Fruit fly (Drosophila melanogaster) whole organism, embryonic: ENCODE results near the gene Cbp20.

Source experiments
- C15 ChIP-seq: fragments of 200-800 bp; sonication (Bioruptor generic); IDR thresholded peaks from 3 replicates; pipeline ENCODE4 v1.3.6; 2022; ENCODE audit warnings: missing biosample characterization, missing genetic modification characterization
- CG12391 ChIP-seq: fragments of 200-800 bp; sonication (Bioruptor generic); optimal IDR thresholded peaks from 3 replicates; lab custom pipeline; 2018; ENCODE audit warnings: missing biosample characterization, mild to moderate bottlenecking, missing genetic modification characterization, moderate library complexity
- CG13287 ChIP-seq: fragments of 200-800 bp; sonication (Bioruptor generic); IDR thresholded peaks from 2 replicates; pipeline ENCODE4 v1.3.6; 2022; ENCODE audit warnings: missing biosample characterization, missing genetic modification characterization; ENCODE audit not compliant: partially characterized antibody
- CG13624 ChIP-seq: fragments of 200-800 bp; sonication (Bioruptor generic); optimal IDR thresholded peaks from 2 replicates; lab custom pipeline; 2016; ENCODE audit warnings: missing biosample characterization, missing genetic modification characterization
- CG14667 ChIP-seq: fragments of 200-800 bp; sonication (Bioruptor generic); IDR thresholded peaks from 2 replicates; pipeline ENCODE4 v1.3.6; 2022; ENCODE audit warnings: missing biosample characterization, missing genetic modification characterization
- CG15479 ChIP-seq: fragments of 200-800 bp; sonication (Bioruptor generic); optimal IDR thresholded peaks from 3 replicates; lab custom pipeline; 2019; ENCODE audit warnings: missing biosample characterization, mild to moderate bottlenecking, missing genetic modification characterization, moderate library complexity
- CG17361 ChIP-seq: fragments of 200-800 bp; sonication (Bioruptor generic); IDR thresholded peaks from 3 replicates; pipeline ENCODE4 v1.3.6; 2022; ENCODE audit warnings: missing biosample characterization, missing genetic modification characterization
- CG17385 ChIP-seq: fragments of 200-800 bp; sonication (Bioruptor generic); optimal IDR thresholded peaks from 3 replicates; lab custom pipeline; 2018; ENCODE audit warnings: missing biosample characterization, mild to moderate bottlenecking, missing genetic modification characterization
- CG18619 ChIP-seq: fragments of 200-800 bp; sonication (Bioruptor generic); optimal IDR thresholded peaks from 3 replicates; lab custom pipeline; 2017; ENCODE audit warnings: missing biosample characterization, mild to moderate bottlenecking, missing genetic modification characterization
- CG31441 ChIP-seq: fragments of 200-800 bp; sonication (Bioruptor generic); IDR thresholded peaks from 2 replicates; pipeline ENCODE4 v1.3.6; 2022; ENCODE audit warnings: missing biosample characterization, missing genetic modification characterization
- CG32532 ChIP-seq: fragments of 200-800 bp; sonication (Bioruptor generic); IDR thresholded peaks from 2 replicates; pipeline ENCODE4 v1.3.6; 2022; ENCODE audit warnings: missing biosample characterization, missing genetic modification characterization
- CG5180 ChIP-seq: fragments of 200-800 bp; sonication (Bioruptor generic); optimal IDR thresholded peaks from 3 replicates; lab custom pipeline; 2017; ENCODE audit warnings: missing biosample characterization, missing genetic modification characterization, mild to moderate bottlenecking, moderate library complexity, missing genetic modification reagents
- CG6175 ChIP-seq: fragments of 200-800 bp; sonication (Bioruptor generic); IDR thresholded peaks from 3 replicates; pipeline ENCODE4 v1.3.6; 2022; ENCODE audit warnings: missing biosample characterization, missing genetic modification characterization
- CG6854 ChIP-seq: fragments of 200-800 bp; sonication (Bioruptor generic); optimal IDR thresholded peaks from 3 replicates; lab custom pipeline; 2017; ENCODE audit warnings: missing biosample characterization, mild to moderate bottlenecking, missing genetic modification characterization
- CG7839 ChIP-seq: fragments of 200-800 bp; sonication (Bioruptor generic); optimal IDR thresholded peaks from 3 replicates; lab custom pipeline; 2018; ENCODE audit warnings: missing biosample characterization, mild to moderate bottlenecking, missing genetic modification characterization, moderate library complexity
- CG9437 ChIP-seq: fragments of 200-800 bp; sonication (Bioruptor generic); optimal IDR thresholded peaks from 2 replicates; lab custom pipeline; 2018; ENCODE audit warnings: missing biosample characterization, mild to moderate bottlenecking, missing genetic modification characterization
- CG9727 ChIP-seq: fragments of 200-800 bp; sonication (Bioruptor generic); optimal IDR thresholded peaks from 3 replicates; lab custom pipeline; 2017; ENCODE audit warnings: missing biosample characterization, mild to moderate bottlenecking, missing genetic modification characterization
- CG9817 ChIP-seq: fragments of 200-800 bp; sonication (Bioruptor generic); optimal IDR thresholded peaks from 2 replicates; lab custom pipeline; 2018; ENCODE audit warnings: missing biosample characterization, mild to moderate bottlenecking, missing genetic modification characterization, moderate library complexity
- CG9876 ChIP-seq: fragments of 200-800 bp; sonication (Bioruptor generic); optimal IDR thresholded peaks from 2 replicates; lab custom pipeline; 2016; ENCODE audit warnings: missing biosample characterization, missing genetic modification characterization
- CG9932 ChIP-seq: fragments of 200-800 bp; sonication (Bioruptor generic); IDR thresholded peaks from 2 replicates; pipeline ENCODE4 v1.3.6; 2022; ENCODE audit warnings: missing biosample characterization, missing genetic modification characterization
- CTCF ChIP-seq: fragments of 200-800 bp; sonication (Bioruptor generic); optimal IDR thresholded peaks from 2 replicates; lab custom pipeline; 2017; ENCODE audit warnings: missing biosample characterization, mild to moderate bottlenecking, missing genetic modification characterization, moderate library complexity
- CrebB ChIP-seq: fragments of 200-800 bp; sonication (Bioruptor generic); optimal IDR thresholded peaks from 3 replicates; lab custom pipeline; 2018; ENCODE audit warnings: missing biosample characterization, mild to moderate bottlenecking, missing genetic modification characterization
- Elba2 ChIP-seq: fragments of 200-800 bp; sonication (Bioruptor generic); optimal IDR thresholded peaks from 3 replicates; lab custom pipeline; 2016; ENCODE audit warnings: missing biosample characterization, missing genetic modification characterization
- Fer1 ChIP-seq: fragments of 200-800 bp; sonication (Bioruptor generic); optimal IDR thresholded peaks from 2 replicates; lab custom pipeline; 2017; ENCODE audit warnings: missing biosample characterization, mild to moderate bottlenecking, missing genetic modification characterization
- HLH3B ChIP-seq: fragments of 200-800 bp; sonication (Bioruptor generic); IDR thresholded peaks from 2 replicates; pipeline ENCODE4 v1.3.6; 2022; ENCODE audit warnings: missing biosample characterization, missing genetic modification characterization
- Hmr ChIP-seq: fragments of 200-800 bp; sonication (Bioruptor generic); optimal IDR thresholded peaks from 3 replicates; lab custom pipeline; 2017; ENCODE audit warnings: mild to moderate bottlenecking, missing biosample characterization, missing genetic modification reagents, missing genetic modification characterization
- Hr51 ChIP-seq, 2 experiments: fragments of 200-800 bp; sonication (Bioruptor generic); optimal IDR thresholded peaks; 2 replicates in 1 of 2; 3 replicates in 1 of 2; lab custom pipeline; 2016 to 2018; ENCODE audit warnings: missing biosample characterization in 2 of 2, missing genetic modification characterization in 2 of 2, mild to moderate bottlenecking in 1 of 2, moderate library complexity in 1 of 2
- MESR4 ChIP-seq: fragments of 200-800 bp; sonication (Bioruptor generic); optimal IDR thresholded peaks from 2 replicates; lab custom pipeline; 2018; ENCODE audit warnings: missing biosample characterization, mild to moderate bottlenecking, missing genetic modification characterization, moderate library complexity
- Pdp1 ChIP-seq, 2 experiments: fragments of 200-800 bp; sonication (Bioruptor generic); optimal IDR thresholded peaks; 3 replicates each; lab custom pipeline; 2016; ENCODE audit warnings: missing biosample characterization in 2 of 2, missing genetic modification characterization in 2 of 2, mild to moderate bottlenecking in 1 of 2, moderate library complexity in 1 of 2
- Rfx ChIP-seq: fragments of 200-800 bp; sonication (Bioruptor generic); IDR thresholded peaks from 2 replicates; pipeline ENCODE4 v1.3.6; 2022; ENCODE audit warnings: missing biosample characterization, missing genetic modification characterization
- Sry-δ ChIP-seq: fragments of 200-800 bp; sonication (Bioruptor generic); optimal IDR thresholded peaks from 2 replicates; lab custom pipeline; 2016; ENCODE audit warnings: missing biosample characterization, missing genetic modification characterization
- ato ChIP-seq: fragments of 200-800 bp; sonication (Bioruptor generic); IDR thresholded peaks from 2 replicates; pipeline ENCODE4 v1.3.6; 2022; ENCODE audit warnings: missing biosample characterization, missing genetic modification characterization; ENCODE audit not compliant: partially characterized antibody
- croc ChIP-seq: fragments of 200-800 bp; sonication (Bioruptor generic); conservative IDR thresholded peaks from 3 replicates; pipeline ENCODE4 v1.3.6; 2022; ENCODE audit warnings: missing biosample characterization, missing genetic modification characterization
- fd64A ChIP-seq: fragments of 200-800 bp; sonication (Bioruptor generic); optimal IDR thresholded peaks from 3 replicates; lab custom pipeline; 2018; ENCODE audit warnings: missing biosample characterization, mild to moderate bottlenecking, missing genetic modification characterization
- ftz-f1 ChIP-seq: fragments of 200-800 bp; sonication (Bioruptor generic); optimal IDR thresholded peaks from 2 replicates; lab custom pipeline; 2016; ENCODE audit warnings: missing biosample characterization, missing genetic modification characterization
- gem ChIP-seq: fragments of 200-800 bp; sonication (Bioruptor generic); optimal IDR thresholded peaks from 2 replicates; lab custom pipeline; 2019; ENCODE audit warnings: missing biosample characterization, mild to moderate bottlenecking, missing genetic modification characterization, moderate library complexity
- gfzf ChIP-seq: fragments of 200-800 bp; sonication (Bioruptor generic); optimal IDR thresholded peaks from 2 replicates; lab custom pipeline; 2016; ENCODE audit warnings: missing biosample characterization, mild to moderate bottlenecking, missing genetic modification characterization, moderate library complexity
- grn ChIP-seq: fragments of 200-800 bp; sonication (Bioruptor generic); optimal IDR thresholded peaks from 3 replicates; lab custom pipeline; 2017; ENCODE audit warnings: missing biosample characterization, missing genetic modification characterization
- her ChIP-seq: fragments of 200-800 bp; sonication (Bioruptor generic); optimal IDR thresholded peaks from 2 replicates; lab custom pipeline; 2016; ENCODE audit warnings: missing biosample characterization, missing genetic modification characterization
- klu ChIP-seq: fragments of 200-800 bp; sonication (Bioruptor generic); IDR thresholded peaks from 2 replicates; pipeline ENCODE4 v1.3.6; 2022; ENCODE audit warnings: missing biosample characterization, missing genetic modification characterization
- lilli ChIP-seq: fragments of 200-800 bp; sonication (Bioruptor generic); optimal IDR thresholded peaks from 3 replicates; lab custom pipeline; 2016; ENCODE audit warnings: missing biosample characterization, missing genetic modification characterization
- pfk ChIP-seq: fragments of 200-800 bp; sonication (Bioruptor generic); optimal IDR thresholded peaks from 2 replicates; lab custom pipeline; 2018; ENCODE audit warnings: missing biosample characterization, mild to moderate bottlenecking, missing genetic modification characterization, moderate library complexity
- pzg ChIP-seq: fragments of 200-800 bp; sonication (Bioruptor generic); optimal IDR thresholded peaks from 3 replicates; lab custom pipeline; 2018; ENCODE audit warnings: missing biosample characterization, mild to moderate bottlenecking, missing genetic modification characterization, moderate library complexity
- row ChIP-seq: fragments of 200-800 bp; sonication (Bioruptor generic); IDR thresholded peaks from 3 replicates; pipeline ENCODE4 v1.3.6; 2022; ENCODE audit warnings: missing biosample characterization, missing genetic modification characterization
- scrt ChIP-seq: fragments of 200-800 bp; sonication (Bioruptor generic); optimal IDR thresholded peaks from 2 replicates; lab custom pipeline; 2018; ENCODE audit warnings: missing biosample characterization, mild to moderate bottlenecking, missing genetic modification characterization, moderate library complexity
- sisA ChIP-seq: fragments of 200-800 bp; sonication (Bioruptor generic); IDR thresholded peaks from 2 replicates; pipeline ENCODE4 v1.3.6; 2022; ENCODE audit warnings: missing biosample characterization, missing genetic modification characterization
- slp2 ChIP-seq: fragments of 200-800 bp; sonication (Bioruptor generic); optimal IDR thresholded peaks from 2 replicates; lab custom pipeline; 2016; ENCODE audit warnings: missing biosample characterization, missing genetic modification characterization
- so ChIP-seq: fragments of 200-800 bp; sonication (Bioruptor generic); IDR thresholded peaks from 3 replicates; pipeline ENCODE4 v1.3.6; 2022; ENCODE audit warnings: missing biosample characterization, missing genetic modification characterization
- tin ChIP-seq: fragments of 200-800 bp; sonication (Bioruptor generic); optimal IDR thresholded peaks from 3 replicates; lab custom pipeline; 2016; ENCODE audit warnings: missing biosample characterization, missing genetic modification characterization
- trem ChIP-seq: fragments of 200-800 bp; optimal IDR thresholded peaks from 3 replicates; lab custom pipeline; 2019; ENCODE audit warnings: missing biosample characterization, mild to moderate bottlenecking, missing genetic modification characterization, moderate library complexity
- zen2 ChIP-seq: fragments of 200-800 bp; sonication (Bioruptor generic); IDR thresholded peaks from 3 replicates; pipeline ENCODE4 v1.3.6; 2022; ENCODE audit warnings: missing biosample characterization, missing genetic modification characterization; ENCODE audit not compliant: partially characterized antibody

The Cbp20 gene

dm6 chr3R:18168398-18168797 lies 3.9 kb downstream of the Cbp20 start (continued):
- TF ChIP-seq CG17385 (GFP tag; lab: Kevin White, UChicago): no peak
- no peak for TF ChIP-seq C15
- TF ChIP-seq pzg (GFP tag; lab: Kevin White, UChicago): peak; percentile 28
- TF ChIP-seq tin (GFP tag; lab: Kevin White, UChicago): peak; percentile 2
- TF ChIP-seq Elba2 (GFP tag; lab: Kevin White, UChicago): no peak
- TF ChIP-seq ftz-f1 (GFP tag; lab: Kevin White, UChicago): peak; percentile 15
- TF ChIP-seq lilli (GFP tag; lab: Kevin White, UChicago): peak; percentile 11
- TF ChIP-seq CG5180 (GFP tag; lab: Kevin White, UChicago): peak; percentile 13
- TF ChIP-seq zen2 (GFP tag; lab: Robert Waterston, UW): peak; percentile 25; the same call in 1 of the 3 replicates
- TF ChIP-seq CG13624: peak; percentile 10
- TF ChIP-seq Fer1 (GFP tag; lab: Kevin White, UChicago): peak; percentile 32
- peak; percentile 4 for TF ChIP-seq pfk (GFP tag; lab: Kevin White, UChicago)
- TF ChIP-seq ato (GFP tag; lab: Robert Waterston, UW): no peak
- TF ChIP-seq CG32532 (GFP tag; lab: Robert Waterston, UW): peak; percentile 74
- peak in 1 of 2 experiments; percentile 49 for TF ChIP-seq Hr51 (GFP tag; optimal IDR thresholded peaks at IDR 0.05; lab: Kevin White, UChicago)
- TF ChIP-seq CG31441 (GFP tag; lab: Robert Waterston, UW): no peak
- 0 out of 3 replicates have a peak, but pooled peaks have one; percentile 5 for TF ChIP-seq CG17361
- no peak for TF ChIP-seq CrebB (tag; lab: Kevin White, UChicago)
- TF ChIP-seq CG9727: no peak
- TF ChIP-seq MESR4: no peak
- no peak for TF ChIP-seq Pdp1 (GFP tag; optimal IDR thresholded peaks at IDR 0.05; lab: Kevin White, UChicago)
- TF ChIP-seq CG7839: peak; percentile 23
- peak; percentile 56 for TF ChIP-seq CTCF
- TF ChIP-seq CG13287 (GFP tag; lab: Robert Waterston, UW): peak; percentile 15; the same call in 1 of the 2 replicates
- no peak for TF ChIP-seq CG6854 (GFP tag; lab: Kevin White, UChicago)
- TF ChIP-seq CG9437 (GFP tag; lab: Kevin White, UChicago): no peak
- no peak for TF ChIP-seq grn (GFP tag; lab: Kevin White, UChicago)
- peak; percentile 22 for TF ChIP-seq Sry-δ
- TF ChIP-seq row: peak; percentile 63
- no peak for TF ChIP-seq CG15479 (GFP tag; lab: Kevin White, UChicago)
- 0 out of 3 replicates have a peak, but pooled peaks have one; percentile 8 for TF ChIP-seq so
- TF ChIP-seq CG6175: 0 out of 3 replicates have a peak, but pooled peaks have one; percentile 25
- TF ChIP-seq Hmr (GFP tag; lab: Kevin White, UChicago): peak; percentile 38
- no peak for TF ChIP-seq CG18619 (GFP tag; lab: Kevin White, UChicago)
- TF ChIP-seq klu (GFP tag; lab: Robert Waterston, UW): no peak
- peak; percentile 1 for TF ChIP-seq gfzf (GFP tag; lab: Kevin White, UChicago)
- TF ChIP-seq HLH3B: no peak
- no peak for TF ChIP-seq sisA (GFP tag; lab: Robert Waterston, UW)
- TF ChIP-seq fd64A (GFP tag; lab: Kevin White, UChicago): no peak
- peak; percentile 74 for TF ChIP-seq Rfx
- TF ChIP-seq CG9817 (tag; lab: Kevin White, UChicago): peak; percentile 44
- peak; percentile 70 for TF ChIP-seq CG9932
- TF ChIP-seq slp2 (GFP tag; lab: Kevin White, UChicago): no peak
- TF ChIP-seq trem: no peak
- peak; percentile 2 for TF ChIP-seq CG9876 (GFP tag; lab: Kevin White, UChicago)
- TF ChIP-seq scrt: peak; percentile 99
- TF ChIP-seq her (GFP tag; lab: Kevin White, UChicago): peak; percentile 34
- no peak for TF ChIP-seq CG14667 (GFP tag; lab: Robert Waterston, UW)
- TF ChIP-seq croc (GFP tag; lab: Robert Waterston, UW): no peak
- TF ChIP-seq CG12391 (tag; lab: Kevin White, UChicago): peak; percentile 31
- peak; percentile 42 for TF ChIP-seq gem (tag; lab: Kevin White, UChicago)
